Fruit fly (Drosophila melanogaster) whole organism, adult: Measurements from ENCODE around the gene CG14354.

Source experiments
- CG14711 ChIP-seq: fragments of 200-800 bp; sonication (Bioruptor generic); optimal IDR thresholded peaks from 2 replicates; lab custom pipeline; 2018; ENCODE audit warnings: missing biosample characterization, mild to moderate bottlenecking, missing genetic modification characterization, moderate library complexity
- CG1620 ChIP-seq: fragments of 200-800 bp; sonication (Bioruptor generic); optimal IDR thresholded peaks from 2 replicates; lab custom pipeline; 2016; ENCODE audit warnings: missing biosample characterization, missing genetic modification characterization
- CG33017 ChIP-seq: fragments of 200-800 bp; sonication (Bioruptor generic); optimal IDR thresholded peaks from 2 replicates; lab custom pipeline; 2018; ENCODE audit warnings: missing biosample characterization, mild to moderate bottlenecking, missing genetic modification characterization, moderate library complexity
- CG5204 ChIP-seq: fragments of 200-800 bp; sonication (Bioruptor generic); optimal IDR thresholded peaks from 2 replicates; lab custom pipeline; 2016; ENCODE audit warnings: missing biosample characterization, missing genetic modification characterization
- CG7101 ChIP-seq: fragments of 200-800 bp; sonication (Bioruptor generic); optimal IDR thresholded peaks from 2 replicates; lab custom pipeline; 2018; ENCODE audit warnings: missing biosample characterization, mild to moderate bottlenecking, missing genetic modification characterization, moderate library complexity
- Clk ChIP-seq: fragments of 200-800 bp; sonication (Bioruptor generic); optimal IDR thresholded peaks from 2 replicates; lab custom pipeline; 2017; ENCODE audit warnings: missing biosample characterization, missing genetic modification characterization
- Crg-1 ChIP-seq: fragments of 200-800 bp; sonication (Bioruptor generic); optimal IDR thresholded peaks from 2 replicates; lab custom pipeline; 2016; ENCODE audit warnings: missing biosample characterization, missing genetic modification characterization
- Hr96 ChIP-seq: fragments of 200-800 bp; sonication (Bioruptor generic); optimal IDR thresholded peaks from 2 replicates; lab custom pipeline; 2016; ENCODE audit warnings: missing biosample characterization, missing genetic modification characterization
- Mnt ChIP-seq: fragments of 200-800 bp; sonication (Bioruptor generic); optimal IDR thresholded peaks from 2 replicates; lab custom pipeline; 2016; ENCODE audit warnings: missing biosample characterization, mild to moderate bottlenecking, missing genetic modification characterization
- kay ChIP-seq: fragments of 200-800 bp; sonication (Bioruptor generic); peaks from one replicate; lab custom pipeline; 2016; ENCODE audit warnings: missing biosample characterization, missing genetic modification characterization, borderline replicate concordance
- pad ChIP-seq: fragments of 200-800 bp; sonication (Bioruptor generic); optimal IDR thresholded peaks from 3 replicates; lab custom pipeline; 2017; ENCODE audit warnings: missing biosample characterization, missing genetic modification characterization, mild to moderate bottlenecking, moderate library complexity, missing genetic modification reagents
- tj ChIP-seq: fragments of 200-800 bp; sonication (Bioruptor generic); optimal IDR thresholded peaks from 3 replicates; lab custom pipeline; 2017; ENCODE audit warnings: missing biosample characterization, mild to moderate bottlenecking, missing genetic modification characterization, moderate library complexity
- toe ChIP-seq: fragments of 200-800 bp; sonication (Bioruptor generic); optimal IDR thresholded peaks from 2 replicates; lab custom pipeline; 2016; ENCODE audit warnings: missing biosample characterization, missing genetic modification characterization

DNA sequence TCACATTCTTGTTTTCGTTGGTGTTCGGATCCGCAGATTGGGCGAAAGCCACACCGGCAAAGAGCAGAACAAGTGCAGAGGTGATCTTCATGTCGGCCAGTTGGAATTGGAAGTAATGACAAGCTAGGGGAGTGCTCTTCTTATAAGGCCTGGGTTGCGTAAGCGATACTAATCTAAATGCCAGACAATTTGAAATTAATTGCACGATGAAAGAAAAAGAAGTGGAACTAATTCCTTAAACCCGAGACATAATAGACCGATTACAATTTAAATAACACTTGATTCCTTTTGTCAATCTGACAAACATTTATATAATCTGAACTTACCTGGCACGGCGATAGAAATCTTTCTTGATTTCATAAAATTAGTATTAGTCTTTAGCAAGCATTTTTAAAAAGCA lies 15.5 kb downstream of the CG14354 start, which contains the start of gene Mst57Db:
- TF ChIP-seq kay (GFP tag; lab: Kevin White, UChicago) (no peak), CG1620 (no peak), tj (GFP tag; lab: Kevin White, UChicago) (no peak), Crg-1 (GFP tag; lab: Kevin White, UChicago) (no peak), toe (GFP tag; lab: Kevin White, UChicago) (no peak), Clk (GFP tag; lab: Kevin White, UChicago) (no peak), CG33017 (no peak), CG5204 (GFP tag; lab: Kevin White, UChicago) (no peak), CG7101 (tag; lab: Kevin White, UChicago) (no peak), pad (GFP tag; lab: Kevin White, UChicago) (no peak), CG14711 (tag; lab: Kevin White, UChicago) (no peak), Hr96 (GFP tag; lab: Kevin White, UChicago) (no peak), Mnt (GFP tag; lab: Kevin White, UChicago) (no peak)
